Fruit fly (Drosophila melanogaster) whole organism, embryonic: ENCODE results near the gene CG7227.
A peak's percentile ranks its signal among the peaks of the same experiment; 100 is the strongest.

Experiments
- Asciz ChIP-seq: fragments of 200-800 bp; sonication (Bioruptor generic); optimal IDR thresholded peaks from 2 replicates; lab custom pipeline; 2017; ENCODE audit warnings: missing biosample characterization, mild to moderate bottlenecking, missing genetic modification characterization, missing genetic modification reagents
- CG10543 ChIP-seq: fragments of 200-800 bp; sonication (Bioruptor generic); optimal IDR thresholded peaks from 3 replicates; lab custom pipeline; 2017; ENCODE audit warnings: missing biosample characterization, mild to moderate bottlenecking, missing genetic modification characterization, moderate library complexity
- CG10565 ChIP-seq: fragments of 200-800 bp; sonication (Bioruptor generic); optimal IDR thresholded peaks from 3 replicates; lab custom pipeline; 2016; ENCODE audit warnings: missing biosample characterization, mild to moderate bottlenecking, missing genetic modification characterization
- CG11093 ChIP-seq: fragments of 200-800 bp; sonication (Bioruptor generic); IDR thresholded peaks from 3 replicates; pipeline ENCODE4 v1.3.6; 2022; ENCODE audit warnings: missing biosample characterization, missing genetic modification characterization
- CG11695 ChIP-seq: fragments of 200-800 bp; sonication (Bioruptor generic); IDR thresholded peaks from 3 replicates; pipeline ENCODE4 v1.3.6; 2022; ENCODE audit warnings: missing biosample characterization, missing genetic modification characterization
- CG12219 ChIP-seq: fragments of 200-800 bp; sonication (Bioruptor generic); optimal IDR thresholded peaks from 3 replicates; lab custom pipeline; 2018; ENCODE audit warnings: missing biosample characterization, mild to moderate bottlenecking, missing genetic modification characterization
- CG15011 ChIP-seq: fragments of 200-800 bp; sonication (Bioruptor generic); optimal IDR thresholded peaks from 3 replicates; lab custom pipeline; 2018; ENCODE audit warnings: missing biosample characterization, mild to moderate bottlenecking, missing genetic modification characterization
- CG31224 ChIP-seq: fragments of 200-800 bp; sonication (Bioruptor generic); IDR thresholded peaks from 2 replicates; pipeline ENCODE4 v1.3.6; 2022; ENCODE audit warnings: missing biosample characterization, missing genetic modification characterization
- CG32767 ChIP-seq: fragments of 200-800 bp; sonication (Bioruptor generic); IDR thresholded peaks from 2 replicates; pipeline ENCODE4 v1.3.6; 2022; ENCODE audit warnings: missing biosample characterization, missing genetic modification characterization
- CG34224 ChIP-seq: fragments of 200-800 bp; sonication (Bioruptor generic); IDR thresholded peaks from 3 replicates; pipeline ENCODE4 v1.3.6; 2022; ENCODE audit warnings: missing biosample characterization, missing genetic modification characterization; ENCODE audit not compliant: partially characterized antibody
- CG4282 ChIP-seq: fragments of 200-800 bp; sonication (Bioruptor generic); optimal IDR thresholded peaks from 2 replicates; lab custom pipeline; 2016; ENCODE audit warnings: missing biosample characterization, missing genetic modification characterization
- CG4404 ChIP-seq: fragments of 200-800 bp; sonication (Bioruptor generic); IDR thresholded peaks from 2 replicates; pipeline ENCODE4 v1.3.6; 2022; ENCODE audit warnings: missing biosample characterization, missing genetic modification characterization
- CG4820 ChIP-seq: fragments of 200-800 bp; sonication (Bioruptor generic); optimal IDR thresholded peaks from 3 replicates; lab custom pipeline; 2016; ENCODE audit warnings: missing biosample characterization, missing genetic modification characterization
- CG6765 ChIP-seq: fragments of 200-800 bp; sonication (Bioruptor generic); optimal IDR thresholded peaks from 3 replicates; lab custom pipeline; 2017; ENCODE audit warnings: missing biosample characterization, mild to moderate bottlenecking, missing genetic modification characterization
- CG6854 ChIP-seq: fragments of 200-800 bp; sonication (Bioruptor generic); optimal IDR thresholded peaks from 3 replicates; lab custom pipeline; 2017; ENCODE audit warnings: missing biosample characterization, mild to moderate bottlenecking, missing genetic modification characterization
- CG7839 ChIP-seq: fragments of 200-800 bp; sonication (Bioruptor generic); optimal IDR thresholded peaks from 3 replicates; lab custom pipeline; 2018; ENCODE audit warnings: missing biosample characterization, mild to moderate bottlenecking, missing genetic modification characterization, moderate library complexity
- CG8478 ChIP-seq: fragments of >200 bp; optimal IDR thresholded peaks from 2 replicates; lab custom pipeline; 2018
- E2f2 ChIP-seq: fragments of 200-800 bp; sonication (Bioruptor generic); IDR thresholded peaks from 2 replicates; pipeline ENCODE4 v1.3.6; 2022; ENCODE audit warnings: missing biosample characterization, missing genetic modification characterization
- Fer2 ChIP-seq: fragments of 200-800 bp; sonication (Bioruptor generic); optimal IDR thresholded peaks from 2 replicates; lab custom pipeline; 2018; ENCODE audit warnings: missing biosample characterization, mild to moderate bottlenecking, missing genetic modification characterization, moderate library complexity
- Hand ChIP-seq: fragments of 200-800 bp; sonication (Bioruptor generic); optimal IDR thresholded peaks from 2 replicates; lab custom pipeline; 2017; ENCODE audit warnings: mild to moderate bottlenecking, missing biosample characterization, missing genetic modification reagents, missing genetic modification characterization
- Hey ChIP-seq: fragments of 200-800 bp; sonication (Bioruptor generic); optimal IDR thresholded peaks from 3 replicates; lab custom pipeline; 2018; ENCODE audit warnings: missing biosample characterization, mild to moderate bottlenecking, missing genetic modification characterization
- HmgZ ChIP-seq: fragments of 200-800 bp; sonication (Bioruptor generic); optimal IDR thresholded peaks from 2 replicates; lab custom pipeline; 2018; ENCODE audit warnings: missing biosample characterization, mild to moderate bottlenecking, missing genetic modification characterization
- Mad ChIP-seq: fragments of 200-800 bp; sonication (Bioruptor generic); optimal IDR thresholded peaks from 2 replicates; lab custom pipeline; 2016; ENCODE audit warnings: missing biosample characterization, missing genetic modification characterization
- Oli ChIP-seq: fragments of 200-800 bp; sonication (Bioruptor generic); optimal IDR thresholded peaks from 2 replicates; lab custom pipeline; 2018; ENCODE audit warnings: missing biosample characterization, mild to moderate bottlenecking, missing genetic modification characterization, moderate library complexity
- Rx ChIP-seq: fragments of 200-800 bp; sonication (Bioruptor generic); IDR thresholded peaks from 2 replicates; pipeline ENCODE4 v1.3.6; 2022; ENCODE audit warnings: missing biosample characterization, missing genetic modification characterization
- Scr ChIP-seq: fragments of 200-800 bp; sonication (Bioruptor generic); IDR thresholded peaks from 2 replicates; pipeline ENCODE4 v1.3.6; 2022; ENCODE audit warnings: missing biosample characterization, missing genetic modification characterization; ENCODE audit not compliant: partially characterized antibody
- Six4 ChIP-seq: fragments of 200-800 bp; sonication (Bioruptor generic); optimal IDR thresholded peaks from 2 replicates; lab custom pipeline; 2016; ENCODE audit warnings: missing biosample characterization, missing genetic modification characterization
- Ssrp ChIP-seq: fragments of 200-800 bp; sonication (Bioruptor generic); optimal IDR thresholded peaks from 2 replicates; lab custom pipeline; 2018; ENCODE audit warnings: missing biosample characterization, mild to moderate bottlenecking, missing genetic modification characterization, moderate library complexity
- Stat92E ChIP-seq, 3 experiments: fragments of >200 bp in 2 of 3; fragments of 200-800 bp in 1 of 3; sonication (Bioruptor generic) in 1 of 3; optimal IDR thresholded peaks; 2 replicates each; lab custom pipeline; 2017 to 2019; ENCODE audit warnings: missing biosample characterization in 3 of 3, missing genetic modification characterization in 3 of 3, mild to moderate bottlenecking in 1 of 3, moderate library complexity in 1 of 3
- Taf1 ChIP-seq: fragments of 200-800 bp; sonication (Bioruptor generic); IDR thresholded peaks from 2 replicates; pipeline ENCODE4 v1.3.6; 2022; ENCODE audit warnings: missing biosample characterization, missing genetic modification characterization
- ab ChIP-seq: fragments of 200-800 bp; sonication (Bioruptor generic); optimal IDR thresholded peaks from 2 replicates; lab custom pipeline; 2016; ENCODE audit warnings: missing biosample characterization, missing genetic modification characterization
- abd-A ChIP-seq: fragments of 200-800 bp; sonication (Bioruptor generic); optimal IDR thresholded peaks from 3 replicates; lab custom pipeline; 2019; ENCODE audit warnings: missing biosample characterization, mild to moderate bottlenecking, missing genetic modification characterization, moderate library complexity
- al ChIP-seq: fragments of 200-800 bp; sonication (Bioruptor generic); IDR thresholded peaks from 2 replicates; pipeline ENCODE4 v1.3.6; 2022; ENCODE audit warnings: missing biosample characterization, missing genetic modification characterization
- ara ChIP-seq: fragments of 200-800 bp; sonication (Bioruptor generic); IDR thresholded peaks from 2 replicates; pipeline ENCODE4 v1.3.6; 2022; ENCODE audit warnings: missing biosample characterization, missing genetic modification characterization
- ato ChIP-seq: fragments of 200-800 bp; sonication (Bioruptor generic); IDR thresholded peaks from 2 replicates; pipeline ENCODE4 v1.3.6; 2022; ENCODE audit warnings: missing biosample characterization, missing genetic modification characterization; ENCODE audit not compliant: partially characterized antibody
- br ChIP-seq: fragments of >200 bp; optimal IDR thresholded peaks from 2 replicates; lab custom pipeline; 2017
- bsh ChIP-seq, 2 experiments: fragments of 200-800 bp; sonication (Bioruptor generic); optimal IDR thresholded peaks; 2 replicates each; lab custom pipeline; 2017 to 2018; ENCODE audit warnings: mild to moderate bottlenecking in 2 of 2, missing biosample characterization in 2 of 2, missing genetic modification characterization in 2 of 2, moderate library complexity in 1 of 2
- dimm ChIP-seq: fragments of 200-800 bp; sonication (Bioruptor generic); IDR thresholded peaks from 2 replicates; pipeline ENCODE4 v1.3.6; 2022; ENCODE audit warnings: missing biosample characterization, missing genetic modification characterization
- gem ChIP-seq: fragments of 200-800 bp; sonication (Bioruptor generic); optimal IDR thresholded peaks from 2 replicates; lab custom pipeline; 2019; ENCODE audit warnings: missing biosample characterization, mild to moderate bottlenecking, missing genetic modification characterization, moderate library complexity
- grn ChIP-seq: fragments of 200-800 bp; sonication (Bioruptor generic); optimal IDR thresholded peaks from 3 replicates; lab custom pipeline; 2017; ENCODE audit warnings: missing biosample characterization, missing genetic modification characterization
- mam ChIP-seq: fragments of 200-800 bp; sonication (Bioruptor generic); optimal IDR thresholded peaks from 3 replicates; lab custom pipeline; 2016; ENCODE audit warnings: missing biosample characterization, missing genetic modification characterization
- row ChIP-seq: fragments of 200-800 bp; sonication (Bioruptor generic); IDR thresholded peaks from 3 replicates; pipeline ENCODE4 v1.3.6; 2022; ENCODE audit warnings: missing biosample characterization, missing genetic modification characterization
- slbo ChIP-seq: fragments of 200-800 bp; sonication (Bioruptor generic); IDR thresholded peaks from 2 replicates; pipeline ENCODE4 v1.3.6; 2022; ENCODE audit warnings: missing biosample characterization, missing genetic modification characterization
- stc ChIP-seq: fragments of 200-800 bp; sonication (Bioruptor generic); IDR thresholded peaks from 2 replicates; pipeline ENCODE4 v1.3.6; 2022; ENCODE audit warnings: missing biosample characterization, missing genetic modification characterization
- tll ChIP-seq, 2 experiments: fragments of 200-800 bp in 1 of 2; fragments of >200 bp in 1 of 2; sonication (Bioruptor generic) in 1 of 2; optimal IDR thresholded peaks; 2 replicates each; lab custom pipeline; 2017 to 2019; ENCODE audit warnings: missing biosample characterization in 2 of 2, missing genetic modification characterization in 2 of 2, mild to moderate bottlenecking in 1 of 2, moderate library complexity in 1 of 2
- tx ChIP-seq: fragments of 200-800 bp; sonication (Bioruptor generic); optimal IDR thresholded peaks from 2 replicates; lab custom pipeline; 2016; ENCODE audit warnings: missing biosample characterization, missing genetic modification characterization
- wor ChIP-seq: fragments of 200-800 bp; sonication (Bioruptor generic); IDR thresholded peaks from 2 replicates; pipeline ENCODE4 v1.3.6; 2022; ENCODE audit warnings: missing biosample characterization, missing genetic modification characterization
- zf30C ChIP-seq: fragments of 200-800 bp; sonication (Bioruptor generic); optimal IDR thresholded peaks from 3 replicates; lab custom pipeline; 2018; ENCODE audit warnings: missing biosample characterization, mild to moderate bottlenecking, missing genetic modification characterization

CG7227 gene

dm6 chr2L:8001694-8002627, 4.0 kb upstream of the CG7227 start (continued):
- peak; percentile 86 for TF ChIP-seq CG15011
- peak; percentile 56 for TF ChIP-seq Mad (GFP tag; lab: Kevin White, UChicago)
- no peak for TF ChIP-seq br (lab: Kevin White, UChicago)
- peak; percentile 71 for TF ChIP-seq E2f2 (GFP tag; lab: Robert Waterston, UW)
- TF ChIP-seq CG11695 (GFP tag; lab: Robert Waterston, UW) = peak; percentile 93
- no peak for TF ChIP-seq ato (GFP tag; lab: Robert Waterston, UW)
- peak; percentile 82 for TF ChIP-seq HmgZ (tag; lab: Kevin White, UChicago)
- TF ChIP-seq ab (GFP tag; lab: Kevin White, UChicago) = peak; percentile 35
- TF ChIP-seq al (GFP tag; lab: Robert Waterston, UW) = peak; percentile 74; the same call in 1 of the 2 replicates
- peak; percentile 84 for TF ChIP-seq CG32767 (GFP tag; lab: Robert Waterston, UW)
- TF ChIP-seq CG6765 (GFP tag; lab: Kevin White, UChicago) = peak; percentile 81
- TF ChIP-seq mam (GFP tag; lab: Kevin White, UChicago) = peak; percentile 74
- TF ChIP-seq Scr (GFP tag; lab: Robert Waterston, UW) = no peak
- peak; percentile 94 for TF ChIP-seq gem (tag; lab: Kevin White, UChicago)
- TF ChIP-seq CG31224 = peak; percentile 62
- TF ChIP-seq tx (GFP tag; lab: Kevin White, UChicago) = peak; percentile 69
- no peak for TF ChIP-seq tll (GFP tag; optimal IDR thresholded peaks at IDR 0.05; lab: Kevin White, UChicago)
- TF ChIP-seq Hey = peak; percentile 13
- peak; percentile 72 for TF ChIP-seq CG12219 (GFP tag; lab: Kevin White, UChicago)
- peak; percentile 65 for TF ChIP-seq wor (GFP tag; lab: Robert Waterston, UW)
- peak; percentile 54; the same call in 1 of the 2 replicates for TF ChIP-seq Taf1 (GFP tag; lab: Robert Waterston, UW)
- TF ChIP-seq bsh (GFP tag; optimal IDR thresholded peaks at IDR 0.05; lab: Kevin White, UChicago) = peak; percentile 82 to 84
- peak; percentile 79 for TF ChIP-seq Hand (GFP tag; lab: Kevin White, UChicago)
- TF ChIP-seq Stat92E (GFP tag; optimal IDR thresholded peaks at IDR 0.05; lab: Kevin White, UChicago) = peak in 1 of 3 experiments; percentile 40
- peak; percentile 81 for TF ChIP-seq slbo (GFP tag; lab: Robert Waterston, UW)
- peak; percentile 88 for TF ChIP-seq row
- peak; percentile 64 for TF ChIP-seq abd-A (tag; lab: Kevin White, UChicago)
- peak; percentile 91 for TF ChIP-seq Oli (tag; lab: Kevin White, UChicago)
- peak; percentile 85 for TF ChIP-seq CG6854 (GFP tag; lab: Kevin White, UChicago)
- peak; percentile 87 for TF ChIP-seq Asciz (GFP tag; lab: Kevin White, UChicago)
- peak; percentile 79 for TF ChIP-seq CG4404
- peak; percentile 75 for TF ChIP-seq Six4 (GFP tag; lab: Kevin White, UChicago)
- peak; percentile 71 for TF ChIP-seq stc (GFP tag; lab: Robert Waterston, UW)
- TF ChIP-seq CG10565 (GFP tag; lab: Kevin White, UChicago) = peak; percentile 39
- TF ChIP-seq dimm = no peak
- no peak; the same call in 1 of the 2 replicates for TF ChIP-seq Rx (GFP tag; lab: Robert Waterston, UW)
- peak; percentile 88 for TF ChIP-seq CG10543
- TF ChIP-seq CG11093 (GFP tag; lab: Robert Waterston, UW) = peak; percentile 80; the same call in 2 of the 3 replicates
- TF ChIP-seq CG8478 = no peak
- peak; percentile 80 for TF ChIP-seq CG4820
- TF ChIP-seq CG34224 (GFP tag; lab: Robert Waterston, UW) = no peak; the same call in 2 of the 3 replicates
- TF ChIP-seq Fer2 (tag; lab: Kevin White, UChicago) = peak; percentile 42
- TF ChIP-seq CG4282 (GFP tag; lab: Kevin White, UChicago) = peak; percentile 42
- TF ChIP-seq CG7839 (tag; lab: Kevin White, UChicago) = peak; percentile 92
- peak; percentile 79 for TF ChIP-seq Ssrp (tag; lab: Kevin White, UChicago)
- peak; percentile 78 for TF ChIP-seq grn (GFP tag; lab: Kevin White, UChicago)
- no peak for TF ChIP-seq zf30C (GFP tag; lab: Kevin White, UChicago)
- peak; percentile 68; the same call in 1 of the 2 replicates for TF ChIP-seq ara
